Worm (Caenorhabditis elegans) whole organism, L1 larva: ENCODE data around the gene Y38F1A.2.
A peak's percentile ranks its signal among the peaks of the same experiment; 100 is the strongest.

ENCODE experiments used
- blmp-1 ChIP-seq: fragments of 150-350 bp; optimal IDR thresholded peaks from 2 replicates; lab custom pipeline; 2014; ENCODE audit warnings: missing biosample characterization, missing genetic modification characterization
- efl-1 ChIP-seq, 4 experiments: fragments of 150-350 bp; optimal IDR thresholded peaks in 3 of 4; peaks in 1 of 4; 1 replicate in 1 of 4; 2 replicates in 3 of 4; lab custom pipeline; 2014; ENCODE audit warnings: missing biosample characterization in 2 of 4, missing genetic modification characterization in 2 of 4, missing genetic modification reagents in 2 of 4
- fkh-10 ChIP-seq: sonication (generic microtip); optimal IDR thresholded peaks from 2 replicates; lab custom pipeline; 2017; ENCODE audit warnings: missing biosample characterization, missing genetic modification reagents, missing genetic modification characterization
- hlh-4 ChIP-seq: sonication (generic microtip); optimal IDR thresholded peaks from 2 replicates; lab custom pipeline; 2016; ENCODE audit warnings: mild to moderate bottlenecking, missing genetic modification characterization, missing compliant biosample characterization
- jun-1 ChIP-seq: fragments of 150-350 bp; optimal IDR thresholded peaks from 2 replicates; lab custom pipeline; 2014; ENCODE audit warnings: missing biosample characterization, missing genetic modification reagents, missing genetic modification characterization
- lin-13 ChIP-seq: fragments of 150-350 bp; optimal IDR thresholded peaks from 2 replicates; lab custom pipeline; 2014; ENCODE audit warnings: missing biosample characterization, missing genetic modification reagents, missing genetic modification characterization
- mef-2 ChIP-seq: fragments of 150-350 bp; optimal IDR thresholded peaks from 2 replicates; lab custom pipeline; 2014; ENCODE audit warnings: missing biosample characterization, missing genetic modification characterization
- mep-1 ChIP-seq: fragments of 150-350 bp; optimal IDR thresholded peaks from 2 replicates; lab custom pipeline; 2014; ENCODE audit warnings: missing biosample characterization, missing genetic modification characterization
- nhr-47 ChIP-seq: sonication (generic microtip); optimal IDR thresholded peaks from 2 replicates; lab custom pipeline; 2016; ENCODE audit warnings: mild to moderate bottlenecking, missing genetic modification characterization, moderate library complexity, missing compliant biosample characterization
- pqm-1 ChIP-seq: sonication (generic microtip); optimal IDR thresholded peaks from 3 replicates; lab custom pipeline; 2017; ENCODE audit warnings: missing biosample characterization, missing genetic modification characterization
- skn-1 ChIP-seq: fragments of 150-350 bp; optimal IDR thresholded peaks from 2 replicates; lab custom pipeline; 2014; ENCODE audit warnings: missing biosample characterization, missing genetic modification characterization
- snpc-4 ChIP-seq: fragments of 150-350 bp; optimal IDR thresholded peaks from 2 replicates; lab custom pipeline; 2014; ENCODE audit warnings: missing biosample characterization, missing genetic modification characterization
- ztf-11 ChIP-seq, 2 experiments: sonication (generic microtip); optimal IDR thresholded peaks; 2 replicates each; lab custom pipeline; 2016 to 2017; ENCODE audit warnings: missing genetic modification characterization in 2 of 2, missing biosample characterization in 1 of 2, missing compliant biosample characterization in 1 of 2

DNA sequence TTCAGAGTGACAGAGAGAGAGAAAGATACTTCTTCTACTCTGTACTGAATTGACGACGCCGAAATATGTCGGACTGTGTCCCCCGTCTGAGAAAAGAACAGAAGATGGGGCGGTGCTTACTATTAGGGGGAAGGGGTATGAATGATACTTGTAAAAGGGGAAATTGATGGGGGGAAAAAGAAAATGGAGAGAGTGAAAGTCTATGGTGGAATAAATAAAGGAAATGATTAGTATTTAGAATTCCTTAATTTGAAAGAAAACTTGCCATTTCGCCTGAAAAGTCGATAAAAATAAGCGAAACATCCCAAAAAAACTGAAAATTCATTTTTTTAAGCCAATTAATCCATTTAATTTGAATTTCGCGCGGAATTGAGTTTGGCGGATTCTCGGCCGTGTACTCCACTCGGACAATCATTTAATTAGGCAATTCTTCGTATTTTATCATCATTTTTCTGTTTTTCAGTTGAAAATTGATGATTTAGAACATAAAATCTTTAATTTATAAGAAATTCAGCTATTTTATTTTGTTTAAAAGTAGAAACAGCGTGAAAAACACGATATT is 40.2 kb upstream of the Y38F1A.2 start, which contains the start of gene F35C5.12:
- TF ChIP-seq snpc-4 (tag; lab: Kevin White, UChicago): peak; percentile 17
- TF ChIP-seq ztf-11 (tag; optimal IDR thresholded peaks at IDR 0.05; lab: Kevin White, UChicago): peak in 1 of 2 experiments; percentile 74
- TF ChIP-seq fkh-10 (GFP tag; lab: Kevin White, UChicago): no peak
- TF ChIP-seq lin-13: peak; percentile 8
- TF ChIP-seq pqm-1: no peak
- no peak for TF ChIP-seq hlh-4 (tag; lab: Kevin White, UChicago)
- TF ChIP-seq skn-1: peak; percentile 22
- TF ChIP-seq mep-1 (tag; lab: Kevin White, UChicago): peak; percentile 15
- peak; percentile 65 for TF ChIP-seq nhr-47
- TF ChIP-seq blmp-1: peak; percentile 22
- TF ChIP-seq mef-2 (tag; lab: Kevin White, UChicago): no peak
- peak; percentile 94 to 95 for TF ChIP-seq efl-1 (optimal IDR thresholded peaks at IDR 0.05; lab: Kevin White, UChicago)
- peak; percentile 89 to 99 for TF ChIP-seq efl-1 (GFP tag; optimal IDR thresholded peaks at IDR 0.05 in 1 of 2; lab: Kevin White, UChicago)
- TF ChIP-seq jun-1 (tag; lab: Kevin White, UChicago): no peak
